Worm (Caenorhabditis elegans): ENCODE measurements around the gene T11G6.4.

ce11 chrIV:10868629-10869251 is 17.0 kb upstream of the T11G6.4 start, which contains the start of gene F13E9.11:
- TF ChIP-seq ama-1 (optimal IDR thresholded peaks at IDR 0.05) (no peak), tra-4 (tag; optimal IDR thresholded peaks at IDR 0.05) (no peak), ceh-36 (tag; optimal IDR thresholded peaks at IDR 0.05) (no peak), hmg-4 (GFP tag; optimal IDR thresholded peaks at IDR 0.05) (peak; percentile 10), flt-1 (GFP tag; IDR thresholded peaks at IDR 0.05) (no peak), ets-7 (tag; optimal IDR thresholded peaks at IDR 0.05) (peak; percentile 51), scrt-1 (GFP tag; IDR thresholded peaks at IDR 0.05) (no peak), hmbx-1 (tag; optimal IDR thresholded peaks at IDR 0.05) (no peak), tbx-37 (GFP tag; conservative IDR thresholded peaks at IDR 0.05) (no peak), aly-1 (tag; optimal IDR thresholded peaks at IDR 0.05) (no peak), ceh-13 (GFP tag; optimal IDR thresholded peaks at IDR 0.05) (no peak), F13C5.2 (tag; optimal IDR thresholded peaks at IDR 0.05) (no peak), B0310.2 (tag; optimal IDR thresholded peaks at IDR 0.05) (no peak)
